Fruit fly (Drosophila melanogaster): ENCODE data around the gene CG7394.

CG7394 gene

dm6 chr3L:11609835-11610234, 48.0 kb downstream of the CG7394 start, which contains the start of gene CG42832:
Gene CG42832 (plus strand): TSS chr3L:11610135.
- no peak for TF ChIP-seq noc (tag; optimal IDR thresholded peaks at IDR 0.05)

Data from whole organism, larva.